Worm (Caenorhabditis elegans): ENCODE data around the gene B0034.2.

DNA sequence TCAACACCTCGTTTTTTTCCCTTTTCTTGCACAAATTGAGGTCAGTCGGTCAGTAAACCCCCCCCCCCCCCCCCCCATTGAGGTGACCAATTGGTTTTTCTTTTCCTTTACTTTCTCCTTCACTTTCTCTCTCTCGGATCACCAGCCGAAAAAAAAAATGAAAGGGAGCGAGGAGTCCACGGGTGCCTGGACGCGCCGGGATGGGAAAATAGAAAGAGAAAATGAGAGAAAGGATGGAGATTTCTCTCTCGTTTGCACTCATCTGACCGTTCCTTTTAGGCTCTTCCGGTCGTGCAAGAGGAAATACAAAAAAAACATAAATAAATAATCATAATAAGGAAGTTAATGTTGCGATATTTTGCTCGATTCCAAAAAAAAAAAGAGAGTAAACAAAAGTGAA, 45.1 kb downstream of the B0034.2 start:
- no peak for TF ChIP-seq ama-1 (optimal IDR thresholded peaks at IDR 0.05)
- no peak for TF ChIP-seq elt-1 (tag; optimal IDR thresholded peaks at IDR 0.05)
- no peak for TF ChIP-seq gmeb-1 (tag; optimal IDR thresholded peaks at IDR 0.05)
- TF ChIP-seq F13H6.1 (tag; optimal IDR thresholded peaks at IDR 0.05), result peak; percentile 19
- TF ChIP-seq aly-2 (tag; optimal IDR thresholded peaks at IDR 0.05), result no peak
- no peak for TF ChIP-seq peb-1 (tag; optimal IDR thresholded peaks at IDR 0.05)
- TF ChIP-seq nhr-10 (tag; optimal IDR thresholded peaks at IDR 0.05), result no peak
- no peak for TF ChIP-seq Y55F3AM.14 (GFP tag; optimal IDR thresholded peaks at IDR 0.05)
- no peak for TF ChIP-seq snpc-4 (tag; optimal IDR thresholded peaks at IDR 0.05)
- no peak for TF ChIP-seq ZK546.5 (tag; optimal IDR thresholded peaks at IDR 0.05)
- no peak for TF ChIP-seq lin-39 (tag; optimal IDR thresholded peaks at IDR 0.05)
- TF ChIP-seq nhr-11 (tag; optimal IDR thresholded peaks at IDR 0.05), result no peak
- no peak for TF ChIP-seq nhr-12 (tag; optimal IDR thresholded peaks at IDR 0.05)

Data from whole organism, L2 larva.